Worm (Caenorhabditis elegans): ENCODE results near the gene Y47D3A.31.

ce11 chrIII:11195140-11195539 is 38.1 kb upstream of the Y47D3A.31 start, which contains the start of gene tra-1:
- no peak for TF ChIP-seq ham-2 (GFP tag; optimal IDR thresholded peaks at IDR 0.05)
- no peak for TF ChIP-seq hlh-1 (tag; optimal IDR thresholded peaks at IDR 0.05)
- TF ChIP-seq elt-1 (tag; optimal IDR thresholded peaks at IDR 0.05; ENCODE audit: borderline replicate concordance, insufficient read depth), result no peak
- no peak for TF ChIP-seq sptf-1 (tag; optimal IDR thresholded peaks at IDR 0.05)
- TF ChIP-seq blmp-1 (tag; optimal IDR thresholded peaks at IDR 0.05), result no peak
- no peak for TF ChIP-seq nhr-12 (tag; optimal IDR thresholded peaks at IDR 0.05)
- TF ChIP-seq snpc-4 (tag; optimal IDR thresholded peaks at IDR 0.05), result no peak
- TF ChIP-seq bed-3 (GFP tag; optimal IDR thresholded peaks at IDR 0.05), result no peak
- no peak for TF ChIP-seq lsy-2 (tag; optimal IDR thresholded peaks at IDR 0.05)
- TF ChIP-seq unc-62 (GFP tag; optimal IDR thresholded peaks at IDR 0.05), result no peak
- TF ChIP-seq ces-1 (GFP tag; optimal IDR thresholded peaks at IDR 0.05), result no peak
- TF ChIP-seq nhr-76 (tag; optimal IDR thresholded peaks at IDR 0.05), result no peak
- no peak for TF ChIP-seq sem-2 (GFP tag; optimal IDR thresholded peaks at IDR 0.05)
